Fruit fly (Drosophila melanogaster) whole organism, prepupa: Measurements from ENCODE around the gene CG14223.

Source experiments
- CG11762 ChIP-seq: fragments of 200-800 bp; sonication (Bioruptor generic); optimal IDR thresholded peaks from 3 replicates; lab custom pipeline; 2016; ENCODE audit warnings: missing biosample characterization, missing genetic modification characterization; ENCODE audit not compliant: insufficient read depth
- CG11902 ChIP-seq: fragments of 200-800 bp; sonication (Bioruptor generic); optimal IDR thresholded peaks from 3 replicates; lab custom pipeline; 2016; ENCODE audit warnings: missing biosample characterization, missing genetic modification characterization
- CG15336 ChIP-seq: fragments of 200-800 bp; sonication (Bioruptor generic); IDR thresholded peaks from 2 replicates; pipeline ENCODE4 v1.3.6; 2022; ENCODE audit warnings: missing biosample characterization, missing genetic modification characterization
- CG1621 ChIP-seq: fragments of 200-800 bp; sonication (Bioruptor generic); optimal IDR thresholded peaks from 3 replicates; lab custom pipeline; 2018; ENCODE audit warnings: missing biosample characterization, mild to moderate bottlenecking, missing genetic modification characterization
- CG31627 ChIP-seq: fragments of 200-800 bp; sonication (Bioruptor generic); optimal IDR thresholded peaks from 3 replicates; lab custom pipeline; 2016; ENCODE audit warnings: missing biosample characterization, missing genetic modification characterization
- CG34406 ChIP-seq: fragments of 200-800 bp; sonication (Bioruptor generic); optimal IDR thresholded peaks from 3 replicates; lab custom pipeline; 2016; ENCODE audit warnings: missing biosample characterization, missing genetic modification characterization
- CG3919 ChIP-seq: fragments of 200-800 bp; sonication (Bioruptor generic); optimal IDR thresholded peaks from 3 replicates; lab custom pipeline; 2016; ENCODE audit warnings: missing biosample characterization, missing genetic modification characterization
- CG6163 ChIP-seq: fragments of 200-800 bp; sonication (Bioruptor generic); IDR thresholded peaks from 3 replicates; pipeline ENCODE4 v1.3.6; 2022; ENCODE audit warnings: missing biosample characterization, missing genetic modification characterization
- CG6792 ChIP-seq: fragments of 200-800 bp; sonication (Bioruptor generic); optimal IDR thresholded peaks from 3 replicates; lab custom pipeline; 2016; ENCODE audit warnings: missing biosample characterization, missing genetic modification characterization
- CG6854 ChIP-seq: fragments of 200-800 bp; sonication (Bioruptor generic); optimal IDR thresholded peaks from 2 replicates; lab custom pipeline; 2017; ENCODE audit warnings: missing biosample characterization, mild to moderate bottlenecking, missing genetic modification characterization
- CG8119 ChIP-seq: fragments of 200-800 bp; sonication (Bioruptor generic); IDR thresholded peaks from 3 replicates; pipeline ENCODE4 v1.3.6; 2022; ENCODE audit warnings: missing biosample characterization, missing genetic modification characterization
- CG8319 ChIP-seq: fragments of 200-800 bp; sonication (Bioruptor generic); optimal IDR thresholded peaks from 3 replicates; lab custom pipeline; 2016; ENCODE audit warnings: missing biosample characterization, missing genetic modification characterization
- CG8632 ChIP-seq: fragments of 200-800 bp; sonication (Bioruptor generic); optimal IDR thresholded peaks from 3 replicates; lab custom pipeline; 2016; ENCODE audit warnings: missing biosample characterization, missing genetic modification characterization
- CG9139 ChIP-seq: fragments of 200-800 bp; sonication (Bioruptor generic); optimal IDR thresholded peaks from 3 replicates; lab custom pipeline; 2017; ENCODE audit warnings: missing biosample characterization, mild to moderate bottlenecking, missing genetic modification characterization
- Eip75B ChIP-seq: fragments of 200-800 bp; sonication (Bioruptor generic); optimal IDR thresholded peaks from 3 replicates; lab custom pipeline; 2016; ENCODE audit warnings: missing biosample characterization, missing genetic modification characterization
- Eip93F ChIP-seq: fragments of 200-800 bp; sonication (Bioruptor generic); optimal IDR thresholded peaks from 2 replicates; lab custom pipeline; 2016; ENCODE audit warnings: missing biosample characterization, mild to moderate bottlenecking, missing genetic modification characterization
- Ets21C ChIP-seq: fragments of 200-800 bp; sonication (Bioruptor generic); optimal IDR thresholded peaks from 3 replicates; lab custom pipeline; 2016; ENCODE audit warnings: missing biosample characterization, missing genetic modification characterization
- Hr39 ChIP-seq: fragments of 200-800 bp; sonication (Bioruptor generic); optimal IDR thresholded peaks from 2 replicates; lab custom pipeline; 2016; ENCODE audit warnings: missing biosample characterization, missing genetic modification characterization
- Lpt ChIP-seq: fragments of 200-800 bp; sonication (Bioruptor generic); optimal IDR thresholded peaks from 3 replicates; lab custom pipeline; 2016; ENCODE audit warnings: missing biosample characterization, missing genetic modification characterization
- Met ChIP-seq: fragments of 200-800 bp; sonication (Bioruptor generic); optimal IDR thresholded peaks from 3 replicates; lab custom pipeline; 2016; ENCODE audit warnings: missing biosample characterization, missing genetic modification characterization
- Sox14 ChIP-seq: fragments of 200-800 bp; sonication (Bioruptor generic); optimal IDR thresholded peaks from 3 replicates; lab custom pipeline; 2016; ENCODE audit warnings: missing biosample characterization, missing genetic modification characterization
- Sox15 ChIP-seq: fragments of 200-800 bp; sonication (Bioruptor generic); optimal IDR thresholded peaks from 3 replicates; lab custom pipeline; 2016; ENCODE audit warnings: missing biosample characterization, missing genetic modification characterization
- achi ChIP-seq: fragments of 200-800 bp; sonication (Bioruptor generic); optimal IDR thresholded peaks from 3 replicates; lab custom pipeline; 2016; ENCODE audit warnings: missing biosample characterization, missing genetic modification characterization
- cyc ChIP-seq: fragments of 200-800 bp; sonication (Bioruptor generic); optimal IDR thresholded peaks from 3 replicates; lab custom pipeline; 2016; ENCODE audit warnings: missing biosample characterization, missing genetic modification characterization
- dac ChIP-seq: fragments of 200-800 bp; sonication (Bioruptor generic); optimal IDR thresholded peaks from 2 replicates; lab custom pipeline; 2017; ENCODE audit warnings: missing biosample characterization, mild to moderate bottlenecking, missing genetic modification characterization
- eg ChIP-seq: fragments of 200-800 bp; sonication (Bioruptor generic); IDR thresholded peaks from 3 replicates; pipeline ENCODE4 v1.3.6; 2022; ENCODE audit warnings: missing biosample characterization, missing genetic modification characterization
- esn ChIP-seq: fragments of 200-800 bp; sonication (Bioruptor generic); optimal IDR thresholded peaks from 2 replicates; lab custom pipeline; 2016; ENCODE audit warnings: missing biosample characterization, mild to moderate bottlenecking, missing genetic modification characterization, moderate library complexity
- fkh ChIP-seq: fragments of 200-800 bp; sonication (Bioruptor generic); optimal IDR thresholded peaks from 3 replicates; lab custom pipeline; 2017; ENCODE audit warnings: missing biosample characterization, mild to moderate bottlenecking, missing genetic modification characterization, moderate library complexity
- lz ChIP-seq: fragments of 200-800 bp; sonication (Bioruptor generic); optimal IDR thresholded peaks from 3 replicates; lab custom pipeline; 2016; ENCODE audit warnings: missing biosample characterization, missing genetic modification characterization
- pdm3 ChIP-seq: fragments of 200-800 bp; sonication (Bioruptor generic); optimal IDR thresholded peaks from 3 replicates; lab custom pipeline; 2016; ENCODE audit warnings: missing biosample characterization, missing genetic modification characterization
- svp ChIP-seq: fragments of 200-800 bp; sonication (Bioruptor generic); peaks from one replicate; lab custom pipeline; 2016; ENCODE audit warnings: missing biosample characterization, missing genetic modification characterization
- vri ChIP-seq: fragments of 200-800 bp; sonication (Bioruptor generic); optimal IDR thresholded peaks from 3 replicates; lab custom pipeline; 2016; ENCODE audit warnings: missing biosample characterization, mild to moderate bottlenecking, missing genetic modification characterization

The CG14223 gene

DNA sequence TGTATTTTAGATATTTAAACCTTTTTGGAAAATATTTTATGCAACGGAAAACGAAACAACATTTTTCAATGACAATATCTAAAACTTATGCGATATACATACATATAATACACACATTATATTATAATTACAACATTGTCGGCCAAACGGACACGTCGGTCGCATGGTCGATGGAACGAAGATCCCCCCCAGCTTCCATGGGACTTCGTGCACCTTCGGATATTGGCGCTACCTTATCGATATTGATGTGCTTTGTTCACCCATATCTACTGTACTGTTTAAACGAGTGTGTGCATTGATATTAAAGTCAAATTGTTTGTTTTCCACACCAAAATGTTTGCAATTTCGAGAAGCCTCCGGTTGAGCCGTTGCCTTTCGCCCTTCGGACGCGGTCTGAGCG is 38.4 kb downstream of the CG14223 start, which contains the start of gene CG14212:
Gene CG14212, plus strand, starts transcription at position 301 of the 400 bp plus-strand sequence.
- TF ChIP-seq dac, result no peak
- TF ChIP-seq cyc (GFP tag; lab: Kevin White, UChicago), result no peak
- TF ChIP-seq, all 60 proteins: peak for 0

dm6 chrX:19622924-19623323 is 40.8 kb downstream of the CG14223 start, which contains the start of the genes Naa20A and MKP-4:
Gene Naa20A, minus strand, starts transcription at chrX:19623074.
Gene MKP-4, plus strand, starts transcription at chrX:19623114.
- TF ChIP-seq CG8632 (GFP tag; lab: Kevin White, UChicago) (no peak), CG8119 (GFP tag; lab: Robert Waterston, UW) (no peak), esn (GFP tag; lab: Kevin White, UChicago) (peak; percentile 15)
- TF ChIP-seq, all 60 proteins: peak for 1

- TF ChIP-seq Eip93F (GFP tag; lab: Kevin White, UChicago) (no peak), pdm3 (no peak), esn (GFP tag; lab: Kevin White, UChicago) (no peak), Sox15 (GFP tag; lab: Kevin White, UChicago) (no peak), lz (GFP tag; lab: Kevin White, UChicago) (no peak), svp (GFP tag; lab: Kevin White, UChicago) (no peak), CG3919 (GFP tag; lab: Kevin White, UChicago) (no peak), CG8319 (GFP tag; lab: Kevin White, UChicago) (no peak), Hr39 (GFP tag; lab: Kevin White, UChicago) (no peak), achi (GFP tag; lab: Kevin White, UChicago) (no peak), CG11762 (no peak), CG34406 (GFP tag; lab: Kevin White, UChicago) (no peak), cyc (GFP tag; lab: Kevin White, UChicago) (no peak), vri (GFP tag; lab: Kevin White, UChicago) (no peak), Eip75B (GFP tag; lab: Kevin White, UChicago) (no peak)
Observed at dm6 chrX:19621145-19621544, 42.6 kb downstream of the CG14223 start, which contains the start of gene CG14221. Gene CG14221, minus strand, starts transcription at chrX:19621245.

DNA sequence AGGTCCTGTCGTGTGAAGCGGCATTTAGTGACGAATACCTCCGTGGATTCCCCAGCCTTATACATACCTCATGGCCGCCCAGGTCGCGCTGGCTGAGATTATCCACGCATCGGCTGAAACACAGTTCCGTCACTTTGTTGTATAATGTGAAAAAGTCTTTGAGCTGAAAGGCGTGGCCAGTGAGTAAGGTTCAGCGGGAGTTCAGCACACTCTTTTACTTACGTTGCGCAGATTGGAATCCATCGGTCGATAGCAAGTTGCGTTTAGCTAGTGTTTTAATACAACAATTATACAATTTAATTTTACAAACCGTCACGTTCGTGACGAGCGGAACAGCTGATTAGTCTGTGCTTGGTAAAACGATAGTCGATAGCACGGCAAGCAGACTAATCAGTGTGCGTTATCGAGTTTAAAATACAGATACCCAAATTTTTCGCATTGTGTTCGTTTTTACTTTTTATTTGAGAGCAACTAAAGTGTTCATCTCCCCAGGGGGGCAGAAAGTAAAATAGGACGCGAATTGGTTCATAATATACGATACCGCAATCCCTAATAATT is 45.5 kb downstream of the CG14223 start, which contains the start of the genes Pstk and Tim9b:
Gene Pstk, minus strand, starts transcription at position 355 of the 558 bp plus-strand sequence.
Gene Tim9b, minus strand, starts transcription at position 355 of the 558 bp plus-strand sequence.
- TF ChIP-seq eg (GFP tag; lab: Robert Waterston, UW), result no peak
- no peak for TF ChIP-seq CG8632 (GFP tag; lab: Kevin White, UChicago)
- TF ChIP-seq Ets21C, result no peak
- TF ChIP-seq Lpt (GFP tag; lab: Kevin White, UChicago), result no peak
- no peak for TF ChIP-seq CG6163 (GFP tag; lab: Robert Waterston, UW)
- TF ChIP-seq Sox15 (GFP tag; lab: Kevin White, UChicago), result no peak
- TF ChIP-seq svp (GFP tag; lab: Kevin White, UChicago), result no peak
- TF ChIP-seq CG15336 (GFP tag; lab: Robert Waterston, UW), result no peak
- TF ChIP-seq CG3919 (GFP tag; lab: Kevin White, UChicago), result no peak
- TF ChIP-seq Eip75B (GFP tag; lab: Kevin White, UChicago), result no peak
- TF ChIP-seq CG11902 (GFP tag; lab: Kevin White, UChicago), result no peak
- TF ChIP-seq Met (GFP tag; lab: Kevin White, UChicago), result no peak

- TF ChIP-seq CG9139, result no peak
- TF ChIP-seq CG31627 (GFP tag; lab: Kevin White, UChicago), result no peak
- TF ChIP-seq, all 60 proteins: peak for 0
Observed at dm6 chrX:19615990-19616663, 47.6 kb downstream of the CG14223 start, which contains the start of gene CG14210. Gene CG14210, plus strand, starts transcription at chrX:19616196.

DNA sequence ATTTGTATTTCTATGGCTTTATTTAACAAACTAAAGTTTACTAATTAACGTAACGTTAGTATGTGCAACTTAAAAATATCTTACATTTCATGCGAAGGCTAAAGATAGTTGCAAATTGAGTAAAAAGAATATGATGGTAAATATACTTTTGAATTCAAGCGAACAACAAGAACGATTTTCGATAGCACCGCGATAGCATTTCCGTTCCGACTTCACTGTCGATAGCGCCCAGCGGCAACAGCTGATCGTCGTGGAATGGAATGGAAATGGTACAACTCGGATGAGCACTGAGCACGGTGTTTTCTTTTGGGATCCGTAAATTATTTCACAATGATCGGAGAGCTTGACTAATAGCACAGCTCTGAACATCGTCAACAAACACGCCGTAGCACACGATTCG is 50.3 kb downstream of the CG14223 start:
- TF ChIP-seq CG34406 (GFP tag; lab: Kevin White, UChicago) (peak; percentile 49), esn (GFP tag; lab: Kevin White, UChicago) (peak; percentile 70), CG6854 (peak; percentile 64), lz (GFP tag; lab: Kevin White, UChicago) (peak; percentile 44), Sox14 (GFP tag; lab: Kevin White, UChicago) (no peak), fkh (GFP tag; lab: Kevin White, UChicago) (peak; percentile 29), achi (GFP tag; lab: Kevin White, UChicago) (no peak), CG6792 (peak; percentile 30), CG6163 (GFP tag; lab: Robert Waterston, UW) (peak; percentile 56; the same call in 1 of the 3 replicates), CG1621 (peak; percentile 63), cyc (GFP tag; lab: Kevin White, UChicago) (peak; percentile 1), Sox15 (GFP tag; lab: Kevin White, UChicago) (no peak)
